Fruit fly (Drosophila melanogaster): ENCODE measurements around the gene CG10492.

- peak; percentile 28 for TF ChIP-seq cyc (GFP tag; optimal IDR thresholded peaks at IDR 0.05)
- peak; percentile 56 for TF ChIP-seq acj6 (GFP tag; optimal IDR thresholded peaks at IDR 0.05)
- no peak for TF ChIP-seq CG6163 (GFP tag; IDR thresholded peaks at IDR 0.05)
- no peak for TF ChIP-seq Lpt (GFP tag; optimal IDR thresholded peaks at IDR 0.05)
- TF ChIP-seq dsx (GFP tag; optimal IDR thresholded peaks at IDR 0.05; ENCODE audit: poor library complexity, severe bottlenecking), result peak; percentile 69
- peak; percentile 4 for TF ChIP-seq vri (GFP tag; optimal IDR thresholded peaks at IDR 0.05)
- TF ChIP-seq CG10669 (GFP tag; optimal IDR thresholded peaks at IDR 0.05), result peak; percentile 77
- no peak for TF ChIP-seq CG7368 (GFP tag; optimal IDR thresholded peaks at IDR 0.05)
- peak; percentile 42 for TF ChIP-seq Sox15 (GFP tag; optimal IDR thresholded peaks at IDR 0.05)
- no peak; the same call in 1 of the 2 replicates for TF ChIP-seq CG11294 (GFP tag; IDR thresholded peaks at IDR 0.05)
- peak; percentile 62 for TF ChIP-seq CG8632 (GFP tag; optimal IDR thresholded peaks at IDR 0.05)
- TF ChIP-seq pdm3 (GFP tag; optimal IDR thresholded peaks at IDR 0.05), result peak; percentile 46
Measured at dm6 chr2L:19023972-19024743, 29.7 kb upstream of the CG10492 start.
